Worm (Caenorhabditis elegans) whole organism, L3 larva: ENCODE measurements around the gene chat-1.
A peak's percentile ranks its signal among the peaks of the same experiment; 100 is the strongest.

Experiments
- R02D3.7 ChIP-seq: fragments of 150-350 bp; optimal IDR thresholded peaks from 2 replicates; lab custom pipeline; 2014; ENCODE audit warnings: missing biosample characterization, missing genetic modification characterization
- ama-1 ChIP-seq: fragments of 150-350 bp; optimal IDR thresholded peaks from 2 replicates; lab custom pipeline; 2018
- egl-27 ChIP-seq: sonication (generic microtip); optimal IDR thresholded peaks from 4 replicates; lab custom pipeline; 2017; ENCODE audit warnings: missing biosample characterization, missing genetic modification reagents, missing genetic modification characterization
- elt-3 ChIP-seq, 3 experiments: fragments of 150-350 bp in 1 of 3; sonication (generic microtip) in 2 of 3; optimal IDR thresholded peaks; 2 replicates in 2 of 3; 4 replicates in 1 of 3; lab custom pipeline; 2014 to 2017; ENCODE audit warnings: missing biosample characterization in 3 of 3, missing genetic modification characterization in 3 of 3
- fkh-10 ChIP-seq: sonication (generic microtip); optimal IDR thresholded peaks from 2 replicates; lab custom pipeline; 2017; ENCODE audit warnings: missing biosample characterization, missing genetic modification reagents, missing genetic modification characterization
- nhr-12 ChIP-seq: fragments of 150-350 bp; optimal IDR thresholded peaks from 2 replicates; lab custom pipeline; 2014; ENCODE audit warnings: missing biosample characterization, missing genetic modification characterization
- nhr-237 ChIP-seq: fragments of 150-350 bp; optimal IDR thresholded peaks from 2 replicates; lab custom pipeline; 2014; ENCODE audit warnings: missing biosample characterization, missing genetic modification characterization
- nhr-76 ChIP-seq: fragments of 150-350 bp; sonication (generic microtip); optimal IDR thresholded peaks from 5 replicates; lab custom pipeline; 2014; ENCODE audit warnings: missing biosample characterization, missing genetic modification characterization
- ztf-4 ChIP-seq: fragments of 150-350 bp; optimal IDR thresholded peaks from 2 replicates; lab custom pipeline; 2014; ENCODE audit warnings: missing biosample characterization, missing genetic modification characterization

ce11 chrIV:4454330-4455173 is 7.4 kb downstream of the chat-1 start, which contains the start of gene R08C7.11:
- TF ChIP-seq R02D3.7 (no peak), nhr-76 (no peak), nhr-237 (no peak), ama-1 (lab: Kevin White, UChicago) (no peak), egl-27 (tag; lab: Kevin White, UChicago) (no peak), elt-3 (tag; optimal IDR thresholded peaks at IDR 0.05; lab: Kevin White, UChicago) (peak in 1 of 3 experiments; percentile 17), ztf-4 (no peak), nhr-12 (tag; lab: Kevin White, UChicago) (no peak), fkh-10 (no peak)
